Worm (Caenorhabditis elegans) whole organism, L4 larva: ENCODE measurements around the gene F10C1.23.

Experiments used
- fos-1 ChIP-seq: fragments of 150-350 bp; optimal IDR thresholded peaks from 2 replicates; lab custom pipeline; 2014; ENCODE audit warnings: missing biosample characterization, missing genetic modification characterization
- jun-1 ChIP-seq: fragments of 150-350 bp; optimal IDR thresholded peaks from 2 replicates; lab custom pipeline; 2014; ENCODE audit warnings: missing biosample characterization, missing genetic modification reagents, missing genetic modification characterization
- nhr-77 ChIP-seq: fragments of 150-350 bp; optimal IDR thresholded peaks from 2 replicates; lab custom pipeline; 2014; ENCODE audit warnings: missing biosample characterization, missing genetic modification characterization

DNA sequence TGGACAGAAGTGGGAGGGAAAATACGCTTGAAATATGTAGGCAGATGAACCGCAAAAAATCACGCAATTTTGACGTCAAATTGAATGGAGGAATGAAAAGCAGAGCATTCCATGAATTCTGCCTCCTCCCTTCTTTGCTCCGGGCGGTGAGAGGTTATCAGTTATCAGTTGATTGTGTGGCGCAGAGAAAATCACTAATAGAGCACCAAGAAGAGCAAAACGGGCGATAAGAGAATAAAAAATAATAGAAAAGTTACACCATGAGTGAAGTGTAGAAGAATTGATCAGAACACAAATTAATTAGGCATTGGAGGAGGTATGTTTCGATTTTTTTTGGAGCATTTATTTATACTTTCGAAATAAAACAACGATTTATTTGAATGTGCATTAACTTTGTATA lies 48.7 kb downstream of the F10C1.23 start:
- TF ChIP-seq jun-1 = no peak
- TF ChIP-seq fos-1 (tag; lab: Kevin White, UChicago) = no peak
- peak; percentile 52 for TF ChIP-seq nhr-77
